Fruit fly (Drosophila melanogaster): ENCODE results near the gene tgy.
A peak's percentile ranks its signal among the peaks of the same experiment; 100 is the strongest.

Gene tgy

DNA sequence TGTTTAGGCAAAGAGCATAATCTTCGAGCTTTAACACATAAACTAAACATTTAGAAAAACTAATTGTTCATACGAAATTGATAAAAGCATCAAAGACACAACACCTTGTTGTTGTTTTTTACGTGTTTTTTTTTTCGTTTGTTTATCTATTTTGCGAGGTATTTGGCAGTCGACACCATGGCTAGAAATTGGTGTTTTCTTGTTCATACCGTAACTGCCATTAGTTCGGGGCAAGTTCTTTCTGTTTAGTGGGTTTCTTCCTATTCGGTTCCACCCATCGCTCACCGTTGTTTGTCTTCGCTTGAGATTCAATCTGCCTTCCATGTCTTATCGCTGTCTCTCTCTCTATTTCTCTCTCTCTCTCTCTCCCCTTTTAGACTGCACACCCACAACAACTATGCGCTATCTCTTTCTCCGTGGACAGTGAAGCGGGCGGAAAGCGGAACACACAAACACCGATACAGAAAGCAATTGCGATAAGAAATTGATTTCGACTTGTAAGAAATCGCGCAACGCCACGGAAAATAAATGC is 19.4 kb upstream of the tgy start (continued):
- TF ChIP-seq CG10654 (GFP tag; optimal IDR thresholded peaks at IDR 0.05) = no peak
- TF ChIP-seq Hmx (GFP tag; optimal IDR thresholded peaks at IDR 0.05) = no peak
- TF ChIP-seq Sin3A (optimal IDR thresholded peaks at IDR 0.05) = no peak
- TF ChIP-seq cg (GFP tag; optimal IDR thresholded peaks at IDR 0.05) = peak; percentile 45
- no peak for TF ChIP-seq danr (GFP tag; IDR thresholded peaks at IDR 0.05)
- TF ChIP-seq jumu (GFP tag; optimal IDR thresholded peaks at IDR 0.05) = no peak
- no peak for TF ChIP-seq Sry-δ (GFP tag; optimal IDR thresholded peaks at IDR 0.05)
- peak; percentile 5 for TF ChIP-seq Nf-YC (tag; optimal IDR thresholded peaks at IDR 0.05)
- TF ChIP-seq Mad (GFP tag; optimal IDR thresholded peaks at IDR 0.05) = no peak
- TF ChIP-seq CG17612 (GFP tag; IDR thresholded peaks at IDR 0.05) = no peak
- TF ChIP-seq twi (tag; optimal IDR thresholded peaks at IDR 0.05) = no peak
- peak; percentile 8 for TF ChIP-seq HmgZ (tag; optimal IDR thresholded peaks at IDR 0.05)
- TF ChIP-seq GATAe (GFP tag; conservative IDR thresholded peaks at IDR 0.05) = peak; percentile 89
- no peak for TF ChIP-seq lov (optimal IDR thresholded peaks at IDR 0.05)
- TF ChIP-seq lov (GFP tag; IDR thresholded peaks at IDR 0.05) = no peak
- no peak for TF ChIP-seq crc (GFP tag; optimal IDR thresholded peaks at IDR 0.05)
- no peak for TF ChIP-seq unpg (GFP tag; optimal IDR thresholded peaks at IDR 0.05)
- no peak for TF ChIP-seq grau (tag; optimal IDR thresholded peaks at IDR 0.05)
- TF ChIP-seq Gug (GFP tag; IDR thresholded peaks at IDR 0.05) = no peak
- no peak for TF ChIP-seq repo (GFP tag; optimal IDR thresholded peaks at IDR 0.05)
- TF ChIP-seq gro (GFP tag; optimal IDR thresholded peaks at IDR 0.05) = peak; percentile 51
- TF ChIP-seq cas (GFP tag; IDR thresholded peaks at IDR 0.05) = no peak
- TF ChIP-seq CG6765 (GFP tag; optimal IDR thresholded peaks at IDR 0.05) = no peak
- no peak for TF ChIP-seq Sry-β (GFP tag; optimal IDR thresholded peaks at IDR 0.05)
- TF ChIP-seq CG32532 (GFP tag; IDR thresholded peaks at IDR 0.05) = no peak; the same call in 1 of the 2 replicates
- no peak for TF ChIP-seq CG32772 (GFP tag; IDR thresholded peaks at IDR 0.05)
- TF ChIP-seq odd (GFP tag; optimal IDR thresholded peaks at IDR 0.05) = no peak
- TF ChIP-seq klu (GFP tag; IDR thresholded peaks at IDR 0.05) = no peak
- no peak for TF ChIP-seq CG31441 (GFP tag; IDR thresholded peaks at IDR 0.05)
- peak in 1 of 2 experiments; percentile 7 for TF ChIP-seq Hr78 (GFP tag; optimal IDR thresholded peaks at IDR 0.05)
- TF ChIP-seq dmrt11E (tag; optimal IDR thresholded peaks at IDR 0.05) = no peak
- no peak for TF ChIP-seq ro (GFP tag; IDR thresholded peaks at IDR 0.05)
- no peak for TF ChIP-seq prd (optimal IDR thresholded peaks at IDR 0.05)
- peak; percentile 24; the same call in 1 of the 3 replicates for TF ChIP-seq prd (GFP tag; IDR thresholded peaks at IDR 0.05)
- no peak for TF ChIP-seq CG7372 (GFP tag; IDR thresholded peaks at IDR 0.05)
- TF ChIP-seq tgo (GFP tag; IDR thresholded peaks at IDR 0.05) = no peak
- TF ChIP-seq chm (GFP tag; IDR thresholded peaks at IDR 0.05) = 0 out of 2 replicates have a peak, but pooled peaks have one; percentile 24
- no peak for TF ChIP-seq tup (GFP tag; optimal IDR thresholded peaks at IDR 0.05)
- TF ChIP-seq CG3281 (GFP tag; optimal IDR thresholded peaks at IDR 0.05) = no peak
- TF ChIP-seq Poxn (GFP tag; IDR thresholded peaks at IDR 0.05) = no peak
- no peak for TF ChIP-seq stwl (tag; optimal IDR thresholded peaks at IDR 0.05)
- TF ChIP-seq ranshi (GFP tag; IDR thresholded peaks at IDR 0.05) = no peak
- TF ChIP-seq ssp (GFP tag; IDR thresholded peaks at IDR 0.05) = no peak
- TF ChIP-seq lmd (GFP tag; IDR thresholded peaks at IDR 0.05) = peak; percentile 32; the same call in 1 of the 2 replicates
- TF ChIP-seq CG12744 (GFP tag; optimal IDR thresholded peaks at IDR 0.05) = no peak
- TF ChIP-seq bsh (GFP tag; optimal IDR thresholded peaks at IDR 0.05) = peak in 1 of 2 experiments; percentile 23
- peak in 1 of 2 experiments; percentile 84 for TF ChIP-seq eve (GFP tag; optimal IDR thresholded peaks at IDR 0.05)
- no peak for TF ChIP-seq rib (GFP tag; IDR thresholded peaks at IDR 0.05)
- TF ChIP-seq MBD-R2 (GFP tag; IDR thresholded peaks at IDR 0.05) = peak; percentile 15; the same call in 1 of the 2 replicates
- TF ChIP-seq Ets97D (GFP tag; optimal IDR thresholded peaks at IDR 0.05) = peak; percentile 13
- TF ChIP-seq fd96Cb (tag; optimal IDR thresholded peaks at IDR 0.05) = peak; percentile 22
- TF ChIP-seq bab2 (GFP tag; optimal IDR thresholded peaks at IDR 0.05) = peak; percentile 80
- TF ChIP-seq CG8388 (GFP tag; optimal IDR thresholded peaks at IDR 0.05) = no peak
